Fruit fly (Drosophila melanogaster) whole organism, embryonic: ENCODE results near the gene CG14154.
A peak's percentile ranks its signal among the peaks of the same experiment; 100 is the strongest.

Experiments
- Adf1 ChIP-seq: fragments of 200-800 bp; sonication (Bioruptor generic); IDR thresholded peaks from 2 replicates; pipeline ENCODE4 v1.3.6; 2022; ENCODE audit warnings: missing biosample characterization, missing genetic modification characterization
- Blimp-1 ChIP-seq: fragments of 200-800 bp; sonication (Bioruptor generic); optimal IDR thresholded peaks from 3 replicates; lab custom pipeline; 2018; ENCODE audit warnings: missing biosample characterization, missing genetic modification characterization, mild to moderate bottlenecking, moderate library complexity, missing genetic modification reagents
- CG12236 ChIP-seq: fragments of 200-800 bp; sonication (Bioruptor generic); optimal IDR thresholded peaks from 2 replicates; lab custom pipeline; 2016; ENCODE audit warnings: missing biosample characterization, missing genetic modification characterization
- CG12391 ChIP-seq: fragments of 200-800 bp; sonication (Bioruptor generic); optimal IDR thresholded peaks from 3 replicates; lab custom pipeline; 2018; ENCODE audit warnings: missing biosample characterization, mild to moderate bottlenecking, missing genetic modification characterization, moderate library complexity
- CG15514 ChIP-seq: fragments of 200-800 bp; sonication (Bioruptor generic); optimal IDR thresholded peaks from 3 replicates; lab custom pipeline; 2017; ENCODE audit warnings: missing biosample characterization, missing genetic modification characterization, mild to moderate bottlenecking, moderate library complexity, missing genetic modification reagents
- CG17385 ChIP-seq: fragments of 200-800 bp; sonication (Bioruptor generic); optimal IDR thresholded peaks from 3 replicates; lab custom pipeline; 2018; ENCODE audit warnings: missing biosample characterization, mild to moderate bottlenecking, missing genetic modification characterization
- CG17568 ChIP-seq: fragments of 200-800 bp; sonication (Bioruptor generic); optimal IDR thresholded peaks from 2 replicates; lab custom pipeline; 2018; ENCODE audit warnings: missing biosample characterization, mild to moderate bottlenecking, missing genetic modification characterization, moderate library complexity
- CG2116 ChIP-seq: fragments of 200-800 bp; sonication (Bioruptor generic); optimal IDR thresholded peaks from 3 replicates; lab custom pipeline; 2018; ENCODE audit warnings: missing biosample characterization, mild to moderate bottlenecking, missing genetic modification characterization
- CG31441 ChIP-seq: fragments of 200-800 bp; sonication (Bioruptor generic); IDR thresholded peaks from 2 replicates; pipeline ENCODE4 v1.3.6; 2022; ENCODE audit warnings: missing biosample characterization, missing genetic modification characterization
- CG6765 ChIP-seq: fragments of 200-800 bp; sonication (Bioruptor generic); optimal IDR thresholded peaks from 3 replicates; lab custom pipeline; 2017; ENCODE audit warnings: missing biosample characterization, mild to moderate bottlenecking, missing genetic modification characterization
- CG7786 ChIP-seq: fragments of 200-800 bp; sonication (Bioruptor generic); optimal IDR thresholded peaks from 2 replicates; lab custom pipeline; 2016; ENCODE audit warnings: missing biosample characterization, missing genetic modification characterization
- CG8944 ChIP-seq: fragments of 200-800 bp; sonication (Bioruptor generic); optimal IDR thresholded peaks from 3 replicates; lab custom pipeline; 2016; ENCODE audit warnings: missing biosample characterization, missing genetic modification characterization
- CG9932 ChIP-seq: fragments of 200-800 bp; sonication (Bioruptor generic); IDR thresholded peaks from 2 replicates; pipeline ENCODE4 v1.3.6; 2022; ENCODE audit warnings: missing biosample characterization, missing genetic modification characterization
- CHES-1-like ChIP-seq: fragments of 200-800 bp; sonication (Bioruptor generic); optimal IDR thresholded peaks from 2 replicates; lab custom pipeline; 2016; ENCODE audit warnings: missing biosample characterization, missing genetic modification characterization
- CoRest ChIP-seq: fragments of 200-800 bp; sonication (Bioruptor generic); optimal IDR thresholded peaks from 3 replicates; lab custom pipeline; 2018; ENCODE audit warnings: missing biosample characterization, mild to moderate bottlenecking, missing genetic modification characterization, moderate library complexity
- Fer1 ChIP-seq: fragments of 200-800 bp; sonication (Bioruptor generic); optimal IDR thresholded peaks from 2 replicates; lab custom pipeline; 2017; ENCODE audit warnings: missing biosample characterization, mild to moderate bottlenecking, missing genetic modification characterization
- HHEX ChIP-seq: fragments of 200-800 bp; sonication (Bioruptor generic); optimal IDR thresholded peaks from 3 replicates; lab custom pipeline; 2017; ENCODE audit warnings: missing biosample characterization, mild to moderate bottlenecking, missing genetic modification characterization, missing genetic modification reagents
- HmgZ ChIP-seq: fragments of 200-800 bp; sonication (Bioruptor generic); optimal IDR thresholded peaks from 2 replicates; lab custom pipeline; 2018; ENCODE audit warnings: missing biosample characterization, mild to moderate bottlenecking, missing genetic modification characterization
- MBD-R2 ChIP-seq: fragments of 200-800 bp; sonication (Bioruptor generic); IDR thresholded peaks from 2 replicates; pipeline ENCODE4 v1.3.6; 2022; ENCODE audit warnings: missing biosample characterization, missing genetic modification characterization
- MTF-1 ChIP-seq: fragments of 200-800 bp; sonication (Bioruptor generic); optimal IDR thresholded peaks from 2 replicates; lab custom pipeline; 2018; ENCODE audit warnings: missing biosample characterization, mild to moderate bottlenecking, missing genetic modification characterization, borderline replicate concordance
- NK7.1 ChIP-seq: fragments of 200-800 bp; sonication (Bioruptor generic); optimal IDR thresholded peaks from 3 replicates; lab custom pipeline; 2016; ENCODE audit warnings: missing biosample characterization, missing genetic modification characterization
- Nf-YB ChIP-seq: fragments of 200-800 bp; sonication (Bioruptor generic); optimal IDR thresholded peaks from 3 replicates; lab custom pipeline; 2019; ENCODE audit warnings: missing biosample characterization, mild to moderate bottlenecking, missing genetic modification characterization, moderate library complexity
- Ptx1 ChIP-seq: fragments of 200-800 bp; sonication (Bioruptor generic); IDR thresholded peaks from 2 replicates; pipeline ENCODE4 v1.3.6; 2022; ENCODE audit warnings: missing biosample characterization, missing genetic modification characterization
- Vsx1 ChIP-seq: fragments of 200-800 bp; sonication (Bioruptor generic); optimal IDR thresholded peaks from 2 replicates; lab custom pipeline; 2017; ENCODE audit warnings: missing biosample characterization, mild to moderate bottlenecking, missing genetic modification characterization, missing genetic modification reagents
- abd-A ChIP-seq: fragments of 200-800 bp; sonication (Bioruptor generic); optimal IDR thresholded peaks from 3 replicates; lab custom pipeline; 2019; ENCODE audit warnings: missing biosample characterization, mild to moderate bottlenecking, missing genetic modification characterization, moderate library complexity
- ap ChIP-seq: fragments of 200-800 bp; sonication (Bioruptor generic); IDR thresholded peaks from 2 replicates; pipeline ENCODE4 v1.3.6; 2022; ENCODE audit warnings: missing biosample characterization, missing genetic modification characterization
- bab2 ChIP-seq: fragments of 200-800 bp; sonication (Bioruptor generic); optimal IDR thresholded peaks from 2 replicates; lab custom pipeline; 2016; ENCODE audit warnings: missing biosample characterization, missing genetic modification characterization
- bcd ChIP-seq: fragments of 200-800 bp; sonication (Bioruptor generic); optimal IDR thresholded peaks from 2 replicates; lab custom pipeline; 2017; ENCODE audit warnings: missing biosample characterization, mild to moderate bottlenecking, missing genetic modification characterization
- btn ChIP-seq: fragments of 200-800 bp; sonication (Bioruptor generic); optimal IDR thresholded peaks from 2 replicates; lab custom pipeline; 2016; ENCODE audit warnings: missing biosample characterization, missing genetic modification characterization
- caup ChIP-seq: fragments of 200-800 bp; sonication (Bioruptor generic); optimal IDR thresholded peaks from 3 replicates; lab custom pipeline; 2017; ENCODE audit warnings: missing biosample characterization, mild to moderate bottlenecking, missing genetic modification characterization, moderate library complexity; ENCODE audit not compliant: severe bottlenecking
- disco-r ChIP-seq: fragments of 200-800 bp; sonication (Bioruptor generic); optimal IDR thresholded peaks from 2 replicates; lab custom pipeline; 2016; ENCODE audit warnings: missing biosample characterization, missing genetic modification characterization
- dysf ChIP-seq: fragments of 200-800 bp; sonication (Bioruptor generic); IDR thresholded peaks from 3 replicates; pipeline ENCODE4 v1.3.6; 2022; ENCODE audit warnings: missing biosample characterization, missing genetic modification characterization
- esg ChIP-seq: fragments of 200-800 bp; sonication (Bioruptor generic); conservative IDR thresholded peaks from 2 replicates; pipeline ENCODE4 v1.3.6; 2022; ENCODE audit warnings: missing biosample characterization, missing genetic modification characterization
- eyg ChIP-seq: fragments of 200-800 bp; sonication (Bioruptor generic); optimal IDR thresholded peaks from 3 replicates; lab custom pipeline; 2016; ENCODE audit warnings: missing biosample characterization, missing genetic modification characterization
- fd96Cb ChIP-seq: fragments of 200-800 bp; sonication (Bioruptor generic); optimal IDR thresholded peaks from 2 replicates; lab custom pipeline; 2018; ENCODE audit warnings: missing biosample characterization, mild to moderate bottlenecking, missing genetic modification characterization, moderate library complexity
- gce ChIP-seq: fragments of 200-800 bp; sonication (Bioruptor generic); IDR thresholded peaks from 3 replicates; pipeline ENCODE4 v1.3.6; 2022; ENCODE audit warnings: missing biosample characterization, missing genetic modification characterization
- hkb ChIP-seq, 2 experiments: fragments of 200-800 bp in 1 of 2; fragments of >200 bp in 1 of 2; sonication (Bioruptor generic) in 1 of 2; IDR thresholded peaks in 1 of 2; optimal IDR thresholded peaks in 1 of 2; 2 replicates each; pipeline versions ENCODE4 v1.3.6 to Lab custom; 2017 to 2022; ENCODE audit warnings: missing biosample characterization in 1 of 2, missing genetic modification characterization in 1 of 2
- ken ChIP-seq: fragments of 200-800 bp; sonication (Bioruptor generic); IDR thresholded peaks from 3 replicates; pipeline ENCODE4 v1.3.6; 2022; ENCODE audit warnings: missing biosample characterization, missing genetic modification characterization
- lov ChIP-seq, 2 experiments: fragments of 200-800 bp in 1 of 2; fragments of >200 bp in 1 of 2; sonication (Bioruptor generic) in 1 of 2; IDR thresholded peaks in 1 of 2; optimal IDR thresholded peaks in 1 of 2; 2 replicates in 1 of 2; 3 replicates in 1 of 2; pipeline versions ENCODE4 v1.3.6 to Lab custom; 2017 to 2022; ENCODE audit warnings: missing biosample characterization in 1 of 2, missing genetic modification characterization in 1 of 2
- nmo ChIP-seq: fragments of 200-800 bp; sonication (Bioruptor generic); optimal IDR thresholded peaks from 2 replicates; lab custom pipeline; 2018; ENCODE audit warnings: missing biosample characterization, mild to moderate bottlenecking, missing genetic modification characterization, moderate library complexity
- onecut ChIP-seq: fragments of 200-800 bp; sonication (Bioruptor generic); IDR thresholded peaks from 2 replicates; pipeline ENCODE4 v1.3.6; 2022; ENCODE audit warnings: missing biosample characterization, missing genetic modification characterization
- p53 ChIP-seq: fragments of 200-800 bp; sonication (Bioruptor generic); optimal IDR thresholded peaks from 2 replicates; lab custom pipeline; 2016; ENCODE audit warnings: missing biosample characterization, missing genetic modification characterization
- pfk ChIP-seq: fragments of 200-800 bp; sonication (Bioruptor generic); optimal IDR thresholded peaks from 2 replicates; lab custom pipeline; 2018; ENCODE audit warnings: missing biosample characterization, mild to moderate bottlenecking, missing genetic modification characterization, moderate library complexity
- pho ChIP-seq: fragments of 200-800 bp; sonication (Bioruptor generic); optimal IDR thresholded peaks from 2 replicates; lab custom pipeline; 2016; ENCODE audit warnings: missing biosample characterization, missing genetic modification characterization
- sd ChIP-seq: fragments of 200-800 bp; sonication (Bioruptor generic); optimal IDR thresholded peaks from 3 replicates; lab custom pipeline; 2018; ENCODE audit warnings: missing biosample characterization, mild to moderate bottlenecking, missing genetic modification characterization, moderate library complexity
- tll ChIP-seq, 2 experiments: fragments of 200-800 bp in 1 of 2; fragments of >200 bp in 1 of 2; sonication (Bioruptor generic) in 1 of 2; optimal IDR thresholded peaks; 2 replicates each; lab custom pipeline; 2017 to 2019; ENCODE audit warnings: missing biosample characterization in 2 of 2, missing genetic modification characterization in 2 of 2, mild to moderate bottlenecking in 1 of 2, moderate library complexity in 1 of 2
- trem ChIP-seq: fragments of 200-800 bp; optimal IDR thresholded peaks from 3 replicates; lab custom pipeline; 2019; ENCODE audit warnings: missing biosample characterization, mild to moderate bottlenecking, missing genetic modification characterization, moderate library complexity
- vnd ChIP-seq: fragments of 200-800 bp; sonication (Bioruptor generic); IDR thresholded peaks from 3 replicates; pipeline ENCODE4 v1.3.6; 2022; ENCODE audit warnings: missing biosample characterization, missing genetic modification characterization; ENCODE audit not compliant: partially characterized antibody
- z ChIP-seq: fragments of 200-800 bp; sonication (Bioruptor generic); IDR thresholded peaks from 3 replicates; pipeline ENCODE4 v1.3.6; 2022; ENCODE audit warnings: missing biosample characterization, missing genetic modification characterization

Gene CG14154

DNA sequence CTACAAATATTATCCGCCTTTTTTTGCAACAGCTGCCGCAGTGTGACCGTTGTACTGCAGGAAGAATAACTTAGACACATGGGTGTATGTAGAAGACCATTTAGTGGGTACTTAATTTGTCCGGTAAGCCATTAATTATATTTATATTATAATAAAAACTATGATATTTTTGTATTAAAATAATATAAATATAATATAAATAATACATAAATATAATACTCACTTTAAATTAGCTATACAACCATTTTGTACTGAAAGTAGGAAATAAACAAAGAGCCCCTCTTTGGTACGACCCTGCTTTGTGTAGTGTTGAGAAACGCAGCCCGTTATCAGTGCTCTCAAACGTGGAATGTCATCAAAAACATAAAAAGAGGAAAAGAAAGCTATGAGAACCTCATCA is 3.9 kb upstream of the CG14154 start, which contains the start of gene Cnep1r2 (continued):
- TF ChIP-seq CoRest: peak; percentile 99
- peak in 1 of 2 experiments; percentile 60 for TF ChIP-seq tll (GFP tag; optimal IDR thresholded peaks at IDR 0.05; lab: Kevin White, UChicago)
- peak; percentile 70 for TF ChIP-seq Adf1 (GFP tag; lab: Robert Waterston, UW)
- TF ChIP-seq caup (GFP tag; lab: Kevin White, UChicago): peak; percentile 96
- peak; percentile 98 for TF ChIP-seq CG12391
- peak; percentile 96 for TF ChIP-seq fd96Cb (tag; lab: Kevin White, UChicago)
- TF ChIP-seq CHES-1-like (GFP tag; lab: Kevin White, UChicago): peak; percentile 18
- TF ChIP-seq ap: peak; percentile 87
- peak; percentile 96 for TF ChIP-seq bcd
- peak; percentile 98 for TF ChIP-seq Ptx1 (GFP tag; lab: Robert Waterston, UW)
- peak; percentile 93 for TF ChIP-seq HmgZ (tag; lab: Kevin White, UChicago)
- TF ChIP-seq sd (tag; lab: Kevin White, UChicago): peak; percentile 93
- peak; percentile 80 for TF ChIP-seq CG2116 (GFP tag; lab: Kevin White, UChicago)
- peak; percentile 88 for TF ChIP-seq CG17568 (GFP tag; lab: Kevin White, UChicago)
- TF ChIP-seq bab2 (GFP tag; lab: Kevin White, UChicago): peak; percentile 84
- TF ChIP-seq CG31441: peak; percentile 98
- peak; percentile 83 for TF ChIP-seq Nf-YB (GFP tag; lab: Kevin White, UChicago)
- TF ChIP-seq hkb (optimal IDR thresholded peaks at IDR 0.05; lab: Kevin White, UChicago): no peak
- TF ChIP-seq hkb (GFP tag; IDR thresholded peaks at IDR 0.05; lab: Robert Waterston, UW): peak; percentile 95
- TF ChIP-seq CG7786 (GFP tag; lab: Kevin White, UChicago): peak; percentile 68
- TF ChIP-seq CG12236 (GFP tag; lab: Kevin White, UChicago): no peak
- peak; percentile 97 for TF ChIP-seq dysf
- no peak for TF ChIP-seq vnd (GFP tag; lab: Robert Waterston, UW)
- peak; percentile 59 for TF ChIP-seq pfk (GFP tag; lab: Kevin White, UChicago)
- no peak for TF ChIP-seq eyg (GFP tag; lab: Kevin White, UChicago)
- TF ChIP-seq NK7.1 (GFP tag; lab: Kevin White, UChicago): peak; percentile 47
- TF ChIP-seq Vsx1 (GFP tag; lab: Kevin White, UChicago): peak; percentile 88
- TF ChIP-seq CG6765 (GFP tag; lab: Kevin White, UChicago): peak; percentile 94
- peak; percentile 94 for TF ChIP-seq Blimp-1 (GFP tag; lab: Kevin White, UChicago)
- no peak for TF ChIP-seq z (GFP tag; lab: Robert Waterston, UW)
- peak; percentile 90 for TF ChIP-seq gce (GFP tag; lab: Robert Waterston, UW)
- TF ChIP-seq esg (GFP tag; lab: Robert Waterston, UW): peak; percentile 96
- TF ChIP-seq Fer1 (GFP tag; lab: Kevin White, UChicago): peak; percentile 95
- peak; percentile 81 for TF ChIP-seq CG15514 (GFP tag; lab: Kevin White, UChicago)
- peak; percentile 99 for TF ChIP-seq nmo (GFP tag; lab: Kevin White, UChicago)
- peak; percentile 97 for TF ChIP-seq CG9932 (GFP tag; lab: Robert Waterston, UW)
- peak; percentile 93 for TF ChIP-seq MBD-R2
- TF ChIP-seq disco-r (GFP tag; lab: Kevin White, UChicago): no peak
- TF ChIP-seq lov (optimal IDR thresholded peaks at IDR 0.05; lab: Kevin White, UChicago): no peak
- TF ChIP-seq lov (GFP tag; IDR thresholded peaks at IDR 0.05; lab: Robert Waterston, UW): peak; percentile 85
- peak; percentile 95 for TF ChIP-seq trem (tag; lab: Kevin White, UChicago)
- TF ChIP-seq CG8944 (GFP tag; lab: Kevin White, UChicago): peak; percentile 66
- peak; percentile 95 for TF ChIP-seq ken (GFP tag; lab: Robert Waterston, UW)
- TF ChIP-seq abd-A (tag; lab: Kevin White, UChicago): no peak
- TF ChIP-seq pho (GFP tag; lab: Kevin White, UChicago): peak; percentile 58
- no peak for TF ChIP-seq btn (GFP tag; lab: Kevin White, UChicago)
- no peak for TF ChIP-seq p53 (GFP tag; lab: Kevin White, UChicago)
- peak; percentile 93 for TF ChIP-seq HHEX (GFP tag; lab: Kevin White, UChicago)
- peak; percentile 80 for TF ChIP-seq onecut (GFP tag; lab: Robert Waterston, UW)
- TF ChIP-seq CG17385 (GFP tag; lab: Kevin White, UChicago): peak; percentile 93
- peak; percentile 83 for TF ChIP-seq MTF-1 (GFP tag; lab: Kevin White, UChicago)
